Fruit fly (Drosophila melanogaster): ENCODE results near the gene Vps13B.
"Not testable (repeated sequence)": the region's sequence is repeated elsewhere in the genome, so short reads cannot be mapped to it uniquely, and the experiment has no call there.

Vps13B gene

dm6 chr3R:29907601-29908175 lies 28.1 kb upstream of the Vps13B start, which contains the start of gene CG31036:
Gene CG31036, plus strand, starts transcription at chr3R:29908107.
- TF ChIP-seq CG12768 (GFP tag; optimal IDR thresholded peaks at IDR 0.05) (no peak), CG33017 (tag; optimal IDR thresholded peaks at IDR 0.05) (no peak), CG14711 (tag; optimal IDR thresholded peaks at IDR 0.05) (no peak), Clk (GFP tag; optimal IDR thresholded peaks at IDR 0.05) (no peak), CG11617 (GFP tag; optimal IDR thresholded peaks at IDR 0.05) (no peak), CG7101 (tag; optimal IDR thresholded peaks at IDR 0.05) (no peak), kay (GFP tag; ENCODE audit: borderline replicate concordance) (no peak), pad (GFP tag; optimal IDR thresholded peaks at IDR 0.05) (no peak), ovo (GFP tag; optimal IDR thresholded peaks at IDR 0.05) (no peak), tj (GFP tag; optimal IDR thresholded peaks at IDR 0.05) (no peak), CG5204 (GFP tag; optimal IDR thresholded peaks at IDR 0.05) (no peak), toe (GFP tag; optimal IDR thresholded peaks at IDR 0.05) (no peak), bab1 (GFP tag; optimal IDR thresholded peaks at IDR 0.05) (no peak), cnc (optimal IDR thresholded peaks at IDR 0.05) (no peak), Crg-1 (GFP tag; optimal IDR thresholded peaks at IDR 0.05) (no peak), CG7045 (GFP tag; optimal IDR thresholded peaks at IDR 0.05) (no peak), Hr96 (GFP tag; optimal IDR thresholded peaks at IDR 0.05) (no peak), cic (GFP tag; optimal IDR thresholded peaks at IDR 0.05) (no peak)

dm6 chr3R:29914246-29914645 lies 21.5 kb upstream of the Vps13B start, which contains the start of gene Capa:
Gene Capa, minus strand, starts transcription at chr3R:29914346.
- TF ChIP-seq toe (GFP tag; optimal IDR thresholded peaks at IDR 0.05) (no peak), CG7101 (tag; optimal IDR thresholded peaks at IDR 0.05) (no peak), pad (GFP tag; optimal IDR thresholded peaks at IDR 0.05) (no peak), CG11617 (GFP tag; optimal IDR thresholded peaks at IDR 0.05) (no peak), kay (GFP tag; ENCODE audit: borderline replicate concordance) (no peak), Crg-1 (GFP tag; optimal IDR thresholded peaks at IDR 0.05) (no peak), Mnt (GFP tag; optimal IDR thresholded peaks at IDR 0.05) (no peak), ovo (GFP tag; optimal IDR thresholded peaks at IDR 0.05) (no peak), cic (GFP tag; optimal IDR thresholded peaks at IDR 0.05) (no peak), bab1 (GFP tag; optimal IDR thresholded peaks at IDR 0.05) (no peak), CG1620 (GFP tag; optimal IDR thresholded peaks at IDR 0.05) (no peak), CG7045 (GFP tag; optimal IDR thresholded peaks at IDR 0.05) (no peak), CG14711 (tag; optimal IDR thresholded peaks at IDR 0.05) (no peak), Clk (GFP tag; optimal IDR thresholded peaks at IDR 0.05) (no peak), CG33017 (tag; optimal IDR thresholded peaks at IDR 0.05) (no peak), CG5204 (GFP tag; optimal IDR thresholded peaks at IDR 0.05) (no peak), CG12768 (GFP tag; optimal IDR thresholded peaks at IDR 0.05) (no peak), Hr96 (GFP tag; optimal IDR thresholded peaks at IDR 0.05) (no peak)

DNA sequence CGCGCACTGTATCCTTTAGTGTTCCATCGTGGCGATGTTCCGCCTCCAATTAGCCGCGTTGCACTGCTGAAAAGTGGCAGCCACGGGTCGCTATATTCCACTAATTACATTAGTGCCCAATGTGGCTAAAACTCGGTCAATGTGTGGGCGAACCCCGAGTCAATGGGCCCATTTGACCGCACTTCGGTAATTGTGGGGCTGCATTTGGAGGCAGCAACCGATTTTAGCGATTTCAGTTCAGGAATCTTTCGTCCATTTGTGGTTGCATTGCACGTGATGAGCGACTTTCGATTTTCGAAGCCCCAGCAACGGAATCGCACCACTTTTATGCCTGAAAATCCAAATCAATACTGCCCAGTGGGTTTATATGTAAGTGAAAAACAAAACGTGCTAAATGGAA lies 15.6 kb upstream of the Vps13B start, which contains the start of gene trp:
TSS of gene trp (minus strand) at position 101 of the 400 bp plus-strand sequence.
- TF ChIP-seq CG33017 (tag; optimal IDR thresholded peaks at IDR 0.05) (no peak), Clk (GFP tag; optimal IDR thresholded peaks at IDR 0.05) (no peak), CG11617 (GFP tag; optimal IDR thresholded peaks at IDR 0.05) (no peak), bab1 (GFP tag; optimal IDR thresholded peaks at IDR 0.05) (no peak), CG12768 (GFP tag; optimal IDR thresholded peaks at IDR 0.05) (no peak), Hr96 (GFP tag; optimal IDR thresholded peaks at IDR 0.05) (no peak), CG5204 (GFP tag; optimal IDR thresholded peaks at IDR 0.05) (no peak), CG7045 (GFP tag; optimal IDR thresholded peaks at IDR 0.05) (no peak), pad (GFP tag; optimal IDR thresholded peaks at IDR 0.05) (no peak), tj (GFP tag; optimal IDR thresholded peaks at IDR 0.05) (no peak), cic (GFP tag; optimal IDR thresholded peaks at IDR 0.05) (no peak), CG1620 (GFP tag; optimal IDR thresholded peaks at IDR 0.05) (no peak), cnc (optimal IDR thresholded peaks at IDR 0.05) (no peak), ovo (GFP tag; optimal IDR thresholded peaks at IDR 0.05) (no peak), CG7101 (tag; optimal IDR thresholded peaks at IDR 0.05) (no peak)

DNA sequence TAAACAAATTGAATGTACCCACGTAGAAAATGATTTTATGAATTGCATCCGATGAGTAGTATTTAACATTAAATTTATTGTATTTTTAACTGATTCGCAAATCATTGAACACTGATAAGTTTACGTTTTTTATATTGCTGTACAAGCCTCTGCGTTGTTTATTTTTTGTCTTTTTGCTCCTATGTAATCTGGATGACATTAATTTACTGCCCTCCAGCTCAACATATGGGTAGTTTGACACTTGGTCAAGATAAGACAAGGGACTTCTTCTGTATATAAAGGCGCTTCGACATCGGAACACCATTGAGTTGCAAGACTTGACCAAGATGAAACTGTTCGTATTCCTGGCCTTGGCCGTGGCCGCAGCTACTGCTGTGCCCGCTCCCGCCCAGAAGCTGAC lies 13.9 kb upstream of the Vps13B start, which contains the start of gene Jon99Ciii:
TSS of gene Jon99Ciii (plus strand) at position 301 of the 400 bp plus-strand sequence.
- not testable (repeated sequence) for TF ChIP-seq CG7101 (tag; optimal IDR thresholded peaks at IDR 0.05); CG14711 (tag; optimal IDR thresholded peaks at IDR 0.05); ovo (GFP tag; optimal IDR thresholded peaks at IDR 0.05)

dm6 chr3R:29924515-29924914 lies 11.3 kb upstream of the Vps13B start, which contains the start of gene Jon99Cii:
Gene Jon99Cii, minus strand, starts transcription at chr3R:29924615.
- TF ChIP-seq CG5204, CG11617, ovo (GFP tag; optimal IDR thresholded peaks at IDR 0.05): not testable (repeated sequence)

DNA sequence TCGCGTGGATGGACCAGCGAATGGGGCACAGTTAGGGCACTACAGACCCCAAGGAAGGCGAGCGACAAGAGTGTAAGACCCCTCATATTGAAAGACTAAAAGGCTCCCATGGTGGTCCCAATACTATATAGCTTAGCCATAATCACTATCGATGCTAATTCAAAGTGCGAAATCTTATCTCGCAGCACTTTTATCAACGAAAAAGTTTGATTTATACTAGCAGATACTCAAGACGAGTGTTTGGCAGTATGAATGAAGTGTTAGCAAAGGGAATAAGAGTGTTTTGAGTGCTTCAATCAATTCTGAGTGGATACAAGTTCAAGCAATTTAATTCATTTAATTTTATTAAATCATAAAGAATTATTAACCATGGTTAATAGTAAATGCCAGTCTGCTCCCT lies 9.7 kb upstream of the Vps13B start, which contains the start of gene Jon99Ci:
TSS of gene Jon99Ci (minus strand) at position 101 of the 400 bp plus-strand sequence.
- TF ChIP-seq cic (GFP tag; optimal IDR thresholded peaks at IDR 0.05) (peak; percentile 64), CG12768 (GFP tag; optimal IDR thresholded peaks at IDR 0.05) (no peak), CG7101 (tag; optimal IDR thresholded peaks at IDR 0.05) (no peak), CG7045 (GFP tag; optimal IDR thresholded peaks at IDR 0.05) (no peak), Clk (GFP tag; optimal IDR thresholded peaks at IDR 0.05) (no peak), toe (GFP tag; optimal IDR thresholded peaks at IDR 0.05) (no peak)

dm6 chr3R:29926955-29927354 lies 8.8 kb upstream of the Vps13B start, which contains the start of gene CG15522:
Gene CG15522, plus strand, starts transcription at chr3R:29927255.
- TF ChIP-seq ovo (GFP tag; optimal IDR thresholded peaks at IDR 0.05), result no peak
- no peak for TF ChIP-seq CG5204 (GFP tag; optimal IDR thresholded peaks at IDR 0.05)
- no peak for TF ChIP-seq tj (GFP tag; optimal IDR thresholded peaks at IDR 0.05)
